Fruit fly (Drosophila melanogaster) whole organism, embryonic: ENCODE measurements around the gene Tango5.

Experiments used
- ATbp ChIP-seq: fragments of 200-800 bp; sonication (Bioruptor generic); optimal IDR thresholded peaks from 2 replicates; lab custom pipeline; 2017; ENCODE audit warnings: missing biosample characterization, mild to moderate bottlenecking, missing genetic modification characterization, missing genetic modification reagents
- BtbVII ChIP-seq: fragments of 200-800 bp; sonication (Bioruptor generic); optimal IDR thresholded peaks from 3 replicates; lab custom pipeline; 2017; ENCODE audit warnings: missing biosample characterization, mild to moderate bottlenecking, missing genetic modification characterization
- CG10321 ChIP-seq: fragments of 200-800 bp; sonication (Bioruptor generic); IDR thresholded peaks from 2 replicates; pipeline ENCODE4 v1.3.6; 2022; ENCODE audit warnings: missing biosample characterization, missing genetic modification characterization
- CG11456 ChIP-seq: fragments of 200-800 bp; sonication (Bioruptor generic); IDR thresholded peaks from 3 replicates; pipeline ENCODE4 v1.3.6; 2022; ENCODE audit warnings: missing biosample characterization, missing genetic modification characterization
- CG12299 ChIP-seq: fragments of 200-800 bp; sonication (Bioruptor generic); optimal IDR thresholded peaks from 2 replicates; lab custom pipeline; 2018; ENCODE audit warnings: missing biosample characterization, mild to moderate bottlenecking, missing genetic modification characterization
- CG12942 ChIP-seq: fragments of 200-800 bp; sonication (Bioruptor generic); optimal IDR thresholded peaks from 3 replicates; lab custom pipeline; 2016; ENCODE audit warnings: missing biosample characterization, missing genetic modification characterization
- CG13123 ChIP-seq: fragments of 200-800 bp; sonication (Bioruptor generic); optimal IDR thresholded peaks from 2 replicates; lab custom pipeline; 2016; ENCODE audit warnings: missing biosample characterization, missing genetic modification characterization
- CG13287 ChIP-seq: fragments of 200-800 bp; sonication (Bioruptor generic); IDR thresholded peaks from 2 replicates; pipeline ENCODE4 v1.3.6; 2022; ENCODE audit warnings: missing biosample characterization, missing genetic modification characterization; ENCODE audit not compliant: partially characterized antibody
- CG14050 ChIP-seq: fragments of 200-800 bp; sonication (Bioruptor generic); IDR thresholded peaks from 3 replicates; pipeline ENCODE4 v1.3.6; 2022; ENCODE audit warnings: missing biosample characterization, missing genetic modification characterization
- CG14965 ChIP-seq: fragments of 200-800 bp; sonication (Bioruptor generic); optimal IDR thresholded peaks from 2 replicates; lab custom pipeline; 2016; ENCODE audit warnings: missing biosample characterization, missing genetic modification characterization, borderline replicate concordance
- CG17359 ChIP-seq: fragments of 200-800 bp; sonication (Bioruptor generic); optimal IDR thresholded peaks from 3 replicates; lab custom pipeline; 2018; ENCODE audit warnings: missing biosample characterization, mild to moderate bottlenecking, missing genetic modification characterization, moderate library complexity
- CG17361 ChIP-seq: fragments of 200-800 bp; sonication (Bioruptor generic); IDR thresholded peaks from 3 replicates; pipeline ENCODE4 v1.3.6; 2022; ENCODE audit warnings: missing biosample characterization, missing genetic modification characterization
- CG2202 ChIP-seq: fragments of 200-800 bp; sonication (Bioruptor generic); optimal IDR thresholded peaks from 2 replicates; lab custom pipeline; 2018; ENCODE audit warnings: missing biosample characterization, mild to moderate bottlenecking, missing genetic modification characterization
- CG30431 ChIP-seq: fragments of 200-800 bp; sonication (Bioruptor generic); optimal IDR thresholded peaks from 2 replicates; lab custom pipeline; 2017; ENCODE audit warnings: missing biosample characterization, missing genetic modification characterization
- CG31365 ChIP-seq: fragments of 200-800 bp; sonication (Bioruptor generic); optimal IDR thresholded peaks from 2 replicates; lab custom pipeline; 2018; ENCODE audit warnings: missing biosample characterization, mild to moderate bottlenecking, missing genetic modification characterization
- CG32767 ChIP-seq: fragments of 200-800 bp; sonication (Bioruptor generic); IDR thresholded peaks from 2 replicates; pipeline ENCODE4 v1.3.6; 2022; ENCODE audit warnings: missing biosample characterization, missing genetic modification characterization
- CG32772 ChIP-seq: fragments of 200-800 bp; sonication (Bioruptor generic); IDR thresholded peaks from 2 replicates; pipeline ENCODE4 v1.3.6; 2022; ENCODE audit warnings: missing biosample characterization, missing genetic modification characterization
- CG34376 ChIP-seq: fragments of 200-800 bp; sonication (Bioruptor generic); optimal IDR thresholded peaks from 2 replicates; lab custom pipeline; 2018; ENCODE audit warnings: missing biosample characterization, mild to moderate bottlenecking, missing genetic modification characterization
- CG6813 ChIP-seq: fragments of 200-800 bp; sonication (Bioruptor generic); optimal IDR thresholded peaks from 2 replicates; lab custom pipeline; 2017; ENCODE audit warnings: missing biosample characterization, missing genetic modification characterization, mild to moderate bottlenecking, moderate library complexity, missing genetic modification reagents
- CG7987 ChIP-seq: fragments of 200-800 bp; sonication (Bioruptor generic); optimal IDR thresholded peaks from 2 replicates; lab custom pipeline; 2018; ENCODE audit warnings: missing biosample characterization, mild to moderate bottlenecking, missing genetic modification characterization, moderate library complexity
- CG9727 ChIP-seq: fragments of 200-800 bp; sonication (Bioruptor generic); optimal IDR thresholded peaks from 3 replicates; lab custom pipeline; 2017; ENCODE audit warnings: missing biosample characterization, mild to moderate bottlenecking, missing genetic modification characterization
- D ChIP-seq, 2 experiments: fragments of 200-800 bp in 1 of 2; fragments of >200 bp in 1 of 2; sonication (Bioruptor generic) in 1 of 2; optimal IDR thresholded peaks; 2 replicates in 1 of 2; 3 replicates in 1 of 2; lab custom pipeline; 2017; ENCODE audit warnings: mild to moderate bottlenecking in 1 of 2, missing biosample characterization in 1 of 2, missing genetic modification characterization in 1 of 2, missing genetic modification reagents in 1 of 2
- Dad ChIP-seq: fragments of 200-800 bp; sonication (Bioruptor generic); optimal IDR thresholded peaks from 3 replicates; lab custom pipeline; 2016; ENCODE audit warnings: missing biosample characterization, missing genetic modification characterization
- Dip2 ChIP-seq: fragments of 200-800 bp; sonication (Bioruptor generic); IDR thresholded peaks from 2 replicates; pipeline ENCODE4 v1.3.6; 2022; ENCODE audit warnings: missing biosample characterization, missing genetic modification characterization
- Dref ChIP-seq: fragments of 200-800 bp; sonication (Bioruptor generic); IDR thresholded peaks from 2 replicates; pipeline ENCODE4 v1.3.6; 2022; ENCODE audit warnings: missing biosample characterization, missing genetic modification characterization
- Drgx ChIP-seq: fragments of 200-800 bp; sonication (Bioruptor generic); IDR thresholded peaks from 2 replicates; pipeline ENCODE4 v1.3.6; 2022; ENCODE audit warnings: missing biosample characterization, missing genetic modification characterization
- Fer1 ChIP-seq: fragments of 200-800 bp; sonication (Bioruptor generic); optimal IDR thresholded peaks from 2 replicates; lab custom pipeline; 2017; ENCODE audit warnings: missing biosample characterization, mild to moderate bottlenecking, missing genetic modification characterization
- Lim3 ChIP-seq: fragments of 200-800 bp; sonication (Bioruptor generic); IDR thresholded peaks from 2 replicates; pipeline ENCODE4 v1.3.6; 2022; ENCODE audit warnings: missing biosample characterization, missing genetic modification characterization
- Oaz ChIP-seq: fragments of 200-800 bp; sonication (Bioruptor generic); IDR thresholded peaks from 2 replicates; pipeline ENCODE4 v1.3.6; 2022; ENCODE audit warnings: missing biosample characterization, missing genetic modification characterization
- Six4 ChIP-seq: fragments of 200-800 bp; sonication (Bioruptor generic); optimal IDR thresholded peaks from 2 replicates; lab custom pipeline; 2016; ENCODE audit warnings: missing biosample characterization, missing genetic modification characterization
- Tbp ChIP-seq: fragments of >200 bp; optimal IDR thresholded peaks from 2 replicates; lab custom pipeline; 2018; ENCODE audit warnings: missing biosample characterization, missing genetic modification characterization
- ab ChIP-seq: fragments of 200-800 bp; sonication (Bioruptor generic); optimal IDR thresholded peaks from 2 replicates; lab custom pipeline; 2016; ENCODE audit warnings: missing biosample characterization, missing genetic modification characterization
- amos ChIP-seq: fragments of 200-800 bp; sonication (Bioruptor generic); IDR thresholded peaks from 2 replicates; pipeline ENCODE4 v1.3.6; 2022; ENCODE audit warnings: missing biosample characterization, missing genetic modification characterization; ENCODE audit not compliant: partially characterized antibody
- bowl ChIP-seq: fragments of 200-800 bp; sonication (Bioruptor generic); IDR thresholded peaks from 2 replicates; pipeline ENCODE4 v1.3.6; 2022; ENCODE audit warnings: missing biosample characterization, missing genetic modification characterization
- exex ChIP-seq: fragments of 200-800 bp; sonication (Bioruptor generic); optimal IDR thresholded peaks from 4 replicates; lab custom pipeline; 2018; ENCODE audit warnings: missing biosample characterization, mild to moderate bottlenecking, missing genetic modification characterization, moderate library complexity
- gro ChIP-seq: fragments of 200-800 bp; sonication (Bioruptor generic); optimal IDR thresholded peaks from 2 replicates; lab custom pipeline; 2016; ENCODE audit warnings: missing biosample characterization, missing genetic modification characterization
- gsb ChIP-seq: fragments of 200-800 bp; sonication (Bioruptor generic); IDR thresholded peaks from 2 replicates; pipeline ENCODE4 v1.3.6; 2022; ENCODE audit warnings: missing biosample characterization, missing genetic modification characterization
- jigr1 ChIP-seq: fragments of 200-800 bp; sonication (Bioruptor generic); IDR thresholded peaks from 3 replicates; pipeline ENCODE4 v1.3.6; 2022; ENCODE audit warnings: missing biosample characterization, missing genetic modification characterization
- knrl ChIP-seq: fragments of 200-800 bp; sonication (Bioruptor generic); IDR thresholded peaks from 3 replicates; pipeline ENCODE4 v1.3.6; 2022; ENCODE audit warnings: missing biosample characterization, missing genetic modification characterization; ENCODE audit not compliant: partially characterized antibody
- mam ChIP-seq: fragments of 200-800 bp; sonication (Bioruptor generic); optimal IDR thresholded peaks from 3 replicates; lab custom pipeline; 2016; ENCODE audit warnings: missing biosample characterization, missing genetic modification characterization
- mirr ChIP-seq: fragments of 200-800 bp; sonication (Bioruptor generic); optimal IDR thresholded peaks from 3 replicates; lab custom pipeline; 2018; ENCODE audit warnings: missing biosample characterization, mild to moderate bottlenecking, missing genetic modification characterization
- pfk ChIP-seq: fragments of 200-800 bp; sonication (Bioruptor generic); optimal IDR thresholded peaks from 2 replicates; lab custom pipeline; 2018; ENCODE audit warnings: missing biosample characterization, mild to moderate bottlenecking, missing genetic modification characterization, moderate library complexity
- pita ChIP-seq: fragments of 200-800 bp; sonication (Bioruptor generic); optimal IDR thresholded peaks from 2 replicates; lab custom pipeline; 2017; ENCODE audit warnings: missing biosample characterization, mild to moderate bottlenecking, missing genetic modification characterization
- ro ChIP-seq: fragments of 200-800 bp; sonication (Bioruptor generic); IDR thresholded peaks from 2 replicates; pipeline ENCODE4 v1.3.6; 2022; ENCODE audit warnings: missing biosample characterization, missing genetic modification characterization
- scrt ChIP-seq: fragments of 200-800 bp; sonication (Bioruptor generic); optimal IDR thresholded peaks from 2 replicates; lab custom pipeline; 2018; ENCODE audit warnings: missing biosample characterization, mild to moderate bottlenecking, missing genetic modification characterization, moderate library complexity
- sd ChIP-seq: fragments of 200-800 bp; sonication (Bioruptor generic); optimal IDR thresholded peaks from 3 replicates; lab custom pipeline; 2018; ENCODE audit warnings: missing biosample characterization, mild to moderate bottlenecking, missing genetic modification characterization, moderate library complexity
- seq ChIP-seq: fragments of 200-800 bp; sonication (Bioruptor generic); IDR thresholded peaks from 2 replicates; pipeline ENCODE4 v1.3.6; 2022; ENCODE audit warnings: missing biosample characterization, missing genetic modification characterization
- unpg ChIP-seq: fragments of 200-800 bp; sonication (Bioruptor generic); optimal IDR thresholded peaks from 3 replicates; lab custom pipeline; 2018; ENCODE audit warnings: missing biosample characterization, mild to moderate bottlenecking, missing genetic modification characterization, moderate library complexity
- zen ChIP-seq: fragments of 200-800 bp; sonication (Bioruptor generic); optimal IDR thresholded peaks from 3 replicates; lab custom pipeline; 2018; ENCODE audit warnings: missing biosample characterization, mild to moderate bottlenecking, missing genetic modification characterization, moderate library complexity

Tango5 gene

DNA sequence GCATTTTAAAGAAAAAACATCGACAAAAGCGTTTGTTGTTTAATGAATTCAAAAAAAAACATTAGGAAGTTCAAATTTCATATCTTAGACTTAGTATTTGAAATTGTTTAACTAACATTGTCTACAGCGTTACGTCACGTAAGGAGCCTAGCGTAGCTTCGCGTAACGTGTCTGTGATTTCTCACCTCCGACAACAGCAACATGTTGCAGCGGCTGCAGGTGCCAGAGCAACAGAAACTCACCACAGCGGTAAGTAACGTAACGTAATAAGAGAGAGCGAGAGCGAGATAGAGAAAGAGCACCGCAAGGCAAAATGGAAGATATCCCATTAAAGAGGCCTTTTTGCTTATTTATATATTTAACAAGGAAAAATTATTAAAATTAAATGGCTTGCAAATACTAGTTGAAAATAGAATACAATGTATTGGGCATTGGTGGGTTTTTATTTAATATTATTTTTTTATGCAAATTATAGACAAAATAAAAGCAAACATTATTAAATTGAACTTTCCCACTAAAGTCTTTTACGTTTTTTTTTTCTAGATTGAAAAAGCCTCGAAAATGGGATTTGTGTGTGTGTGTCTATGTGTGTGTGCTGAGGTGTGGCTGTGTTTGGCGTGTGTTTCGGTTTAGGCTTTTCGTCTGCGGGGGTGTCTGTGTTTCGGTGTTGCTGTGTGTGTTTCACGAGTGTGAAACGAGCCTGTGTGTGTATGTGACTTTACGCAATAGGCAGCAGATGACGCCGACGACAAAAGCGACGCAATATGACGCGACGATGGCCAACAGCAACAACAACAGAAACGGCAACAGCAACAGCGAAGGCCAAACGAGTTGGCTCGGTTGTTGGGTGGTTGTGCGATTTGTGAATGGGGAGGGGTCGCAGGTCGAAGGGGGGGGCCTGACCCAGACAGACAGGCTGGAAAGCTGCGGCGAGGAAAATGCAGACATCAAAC, 34.0 kb downstream of the Tango5 start (continued):
- no peak for TF ChIP-seq CG12942 (GFP tag; lab: Kevin White, UChicago)
- no peak for TF ChIP-seq Lim3 (GFP tag; lab: Robert Waterston, UW)
- no peak for TF ChIP-seq zen
- TF ChIP-seq ab = no peak
- TF ChIP-seq CG14050 (GFP tag; lab: Robert Waterston, UW) = no peak
- TF ChIP-seq gsb (GFP tag; lab: Robert Waterston, UW) = no peak
- TF ChIP-seq Dad (GFP tag; lab: Kevin White, UChicago) = no peak
- no peak for TF ChIP-seq CG11456
- no peak for TF ChIP-seq Tbp
- no peak for TF ChIP-seq CG32767 (GFP tag; lab: Robert Waterston, UW)
- TF ChIP-seq mirr (GFP tag; lab: Kevin White, UChicago) = peak; percentile 36
- TF ChIP-seq CG12299 (tag; lab: Kevin White, UChicago) = no peak
- peak; percentile 58 for TF ChIP-seq scrt (GFP tag; lab: Kevin White, UChicago)
- TF ChIP-seq amos (GFP tag; lab: Robert Waterston, UW) = no peak
- TF ChIP-seq Dip2 = no peak
- TF ChIP-seq gro (GFP tag; lab: Kevin White, UChicago) = no peak
- no peak for TF ChIP-seq pfk
- TF ChIP-seq CG31365 (tag; lab: Kevin White, UChicago) = no peak
- TF ChIP-seq CG10321 (GFP tag; lab: Robert Waterston, UW) = no peak
- no peak for TF ChIP-seq D (optimal IDR thresholded peaks at IDR 0.05; lab: Kevin White, UChicago)
- no peak for TF ChIP-seq D (GFP tag; optimal IDR thresholded peaks at IDR 0.05; lab: Kevin White, UChicago)
- no peak for TF ChIP-seq Dref (GFP tag; lab: Robert Waterston, UW)
- no peak for TF ChIP-seq ro
- TF ChIP-seq bowl = no peak
- no peak for TF ChIP-seq CG30431 (GFP tag; lab: Kevin White, UChicago)
- no peak for TF ChIP-seq mam
- TF ChIP-seq exex (tag; lab: Kevin White, UChicago) = no peak
- no peak for TF ChIP-seq pita (GFP tag; lab: Kevin White, UChicago)
- TF ChIP-seq CG17359 (tag; lab: Kevin White, UChicago) = no peak
- no peak for TF ChIP-seq CG9727 (GFP tag; lab: Kevin White, UChicago)
- TF ChIP-seq unpg = no peak
- TF ChIP-seq CG2202 (tag; lab: Kevin White, UChicago) = no peak
- TF ChIP-seq knrl = no peak
- TF ChIP-seq CG7987 (GFP tag; lab: Kevin White, UChicago) = no peak
- no peak for TF ChIP-seq CG17361 (GFP tag; lab: Robert Waterston, UW)
- peak; percentile 7 for TF ChIP-seq sd (tag; lab: Kevin White, UChicago)
- no peak for TF ChIP-seq Six4
- TF ChIP-seq ATbp (GFP tag; lab: Kevin White, UChicago) = no peak
- TF ChIP-seq Drgx (GFP tag; lab: Robert Waterston, UW) = 0 out of 2 replicates have a peak, but pooled peaks have one; percentile 8
- TF ChIP-seq seq (GFP tag; lab: Robert Waterston, UW) = no peak
- TF ChIP-seq CG34376 (GFP tag; lab: Kevin White, UChicago) = no peak
- no peak; the same call in 1 of the 2 replicates for TF ChIP-seq CG13287 (GFP tag; lab: Robert Waterston, UW)
- no peak for TF ChIP-seq CG32772 (GFP tag; lab: Robert Waterston, UW)
- TF ChIP-seq Fer1 (GFP tag; lab: Kevin White, UChicago) = peak; percentile 43
- no peak for TF ChIP-seq CG6813 (GFP tag; lab: Kevin White, UChicago)
- no peak for TF ChIP-seq Oaz (GFP tag; lab: Robert Waterston, UW)
- TF ChIP-seq CG14965 = no peak
- no peak for TF ChIP-seq jigr1 (GFP tag; lab: Robert Waterston, UW)
- TF ChIP-seq CG13123 (GFP tag; lab: Kevin White, UChicago) = no peak
- TF ChIP-seq BtbVII (GFP tag; lab: Kevin White, UChicago) = no peak
